Worm (Caenorhabditis elegans) whole organism, L4/young adult: ENCODE measurements around the gene ech-6.

Experiments
- W03F9.2 ChIP-seq: fragments of 150-350 bp; optimal IDR thresholded peaks from 2 replicates; lab custom pipeline; 2014; ENCODE audit warnings: missing biosample characterization, missing genetic modification characterization
- dao-5 ChIP-seq: sonication (generic microtip); optimal IDR thresholded peaks from 2 replicates; lab custom pipeline; 2016; ENCODE audit warnings: missing genotype, missing genetic modification characterization, moderate library complexity, missing compliant biosample characterization
- him-1 ChIP-seq: sonication (generic microtip); optimal IDR thresholded peaks from 2 replicates; lab custom pipeline; 2016; ENCODE audit warnings: missing genotype, missing genetic modification reagents, missing genetic modification characterization, missing compliant biosample characterization

ech-6 gene

DNA sequence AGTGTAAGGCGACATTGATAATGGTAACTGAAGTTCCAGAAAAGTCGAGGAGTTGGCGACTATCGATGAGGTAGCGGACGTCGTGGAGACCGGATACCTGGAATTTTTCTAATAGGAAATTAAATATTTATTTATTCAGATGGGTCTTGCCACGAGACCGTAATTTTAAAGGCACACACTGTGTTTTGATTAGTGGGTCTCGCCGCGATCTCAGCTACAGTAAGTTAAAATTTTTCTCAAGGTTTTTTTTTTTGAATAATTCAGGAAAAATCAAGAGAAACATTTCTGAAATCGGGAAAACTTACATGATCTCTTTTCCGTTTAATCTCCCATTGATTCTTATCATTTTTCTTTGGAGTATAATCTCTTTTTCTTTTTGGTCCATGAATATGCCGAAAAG lies 26.4 kb upstream of the ech-6 start:
- no peak for TF ChIP-seq dao-5 (tag; lab: Kevin White, UChicago)
- no peak for TF ChIP-seq him-1 (tag; lab: Kevin White, UChicago)
- TF ChIP-seq W03F9.2 (tag; lab: Kevin White, UChicago) = no peak

DNA sequence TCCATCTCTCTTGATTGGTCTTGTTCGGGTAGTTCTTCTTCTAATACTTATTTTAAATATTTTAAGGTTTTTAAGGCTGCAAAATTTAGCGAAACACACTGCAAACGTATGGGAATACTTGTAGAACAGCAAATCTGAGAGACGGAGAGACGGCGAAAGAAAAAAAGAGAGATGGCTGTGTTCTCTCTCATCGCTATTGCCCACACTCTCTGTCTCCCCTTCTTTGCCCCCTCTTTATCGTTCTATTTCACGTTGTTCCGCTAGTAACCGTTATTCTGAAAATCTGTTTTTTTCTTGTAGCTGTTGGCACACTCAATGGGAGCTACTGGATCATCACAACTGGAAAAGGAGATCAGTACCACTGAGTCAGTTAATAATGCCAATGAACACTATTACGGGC lies 23.6 kb upstream of the ech-6 start, which contains the start of gene usp-46:
Gene usp-46, plus strand, starts transcription at position 301 of the 400 bp plus-strand sequence.
- TF ChIP-seq dao-5 (tag; lab: Kevin White, UChicago) = no peak
- TF ChIP-seq him-1 (tag; lab: Kevin White, UChicago) = no peak

DNA sequence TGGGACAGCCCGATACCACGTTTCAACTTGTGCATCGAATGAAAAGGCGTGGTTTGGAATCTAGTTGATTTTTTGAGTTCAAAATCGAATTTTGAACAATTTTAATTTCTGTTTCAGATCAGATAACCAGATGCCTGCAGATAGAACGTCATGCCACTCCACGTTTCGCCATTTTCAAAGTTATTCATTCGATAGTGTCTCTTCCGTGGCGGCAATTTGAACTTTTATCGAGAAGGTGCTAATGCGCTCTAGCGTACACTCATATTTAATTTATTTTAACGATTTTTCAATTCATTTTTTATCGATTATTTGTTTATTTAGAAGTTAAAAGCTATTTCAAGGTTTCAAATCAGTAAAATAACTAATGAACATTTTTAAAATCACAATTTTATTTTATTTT lies 23.2 kb upstream of the ech-6 start:
- no peak for TF ChIP-seq W03F9.2 (tag; lab: Kevin White, UChicago)
- TF ChIP-seq him-1 (tag; lab: Kevin White, UChicago) = no peak
- TF ChIP-seq dao-5 (tag; lab: Kevin White, UChicago) = no peak

DNA sequence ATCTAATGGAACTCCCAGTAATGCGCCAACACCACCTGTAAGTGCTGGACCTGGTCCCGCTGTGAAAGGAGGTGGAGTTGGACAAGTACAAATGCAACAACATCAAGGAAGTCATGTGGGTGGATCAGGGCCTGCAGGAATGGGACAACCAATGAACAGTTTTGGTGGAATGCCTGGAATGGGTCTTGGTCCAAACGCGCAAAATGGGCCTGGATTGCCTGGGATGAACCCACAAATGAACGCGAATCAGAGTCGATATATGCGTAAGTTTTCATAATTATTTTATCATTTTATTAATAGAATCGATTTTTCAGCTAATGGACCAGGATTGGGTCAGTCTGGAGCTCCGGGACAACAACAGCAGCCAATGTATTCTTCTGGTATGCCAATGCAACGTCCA lies 19.7 kb upstream of the ech-6 start:
- TF ChIP-seq dao-5 (tag; lab: Kevin White, UChicago) (no peak), W03F9.2 (tag; lab: Kevin White, UChicago) (no peak), him-1 (tag; lab: Kevin White, UChicago) (no peak)

DNA sequence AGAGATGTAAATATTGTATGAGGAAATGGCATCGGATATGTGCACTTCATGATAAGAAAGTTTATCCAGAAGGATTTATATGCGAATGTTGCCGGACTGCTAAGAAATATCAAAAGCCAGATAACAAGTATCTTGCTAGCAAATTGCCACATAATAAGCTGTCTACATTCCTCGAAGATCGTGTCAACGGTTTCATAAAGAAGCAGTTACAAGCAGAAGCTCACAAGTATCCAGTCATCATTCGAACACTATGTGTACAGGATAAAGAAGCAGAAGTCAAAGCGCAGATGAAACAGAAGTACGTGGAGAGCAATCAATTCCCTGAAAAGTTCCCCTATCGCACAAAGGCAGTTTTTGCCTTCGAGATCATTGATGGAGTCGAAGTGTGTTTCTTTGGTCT lies 17.9 kb upstream of the ech-6 start:
- no peak for TF ChIP-seq him-1 (tag; lab: Kevin White, UChicago)
- TF ChIP-seq dao-5 (tag; lab: Kevin White, UChicago) = no peak
- no peak for TF ChIP-seq W03F9.2 (tag; lab: Kevin White, UChicago)

DNA sequence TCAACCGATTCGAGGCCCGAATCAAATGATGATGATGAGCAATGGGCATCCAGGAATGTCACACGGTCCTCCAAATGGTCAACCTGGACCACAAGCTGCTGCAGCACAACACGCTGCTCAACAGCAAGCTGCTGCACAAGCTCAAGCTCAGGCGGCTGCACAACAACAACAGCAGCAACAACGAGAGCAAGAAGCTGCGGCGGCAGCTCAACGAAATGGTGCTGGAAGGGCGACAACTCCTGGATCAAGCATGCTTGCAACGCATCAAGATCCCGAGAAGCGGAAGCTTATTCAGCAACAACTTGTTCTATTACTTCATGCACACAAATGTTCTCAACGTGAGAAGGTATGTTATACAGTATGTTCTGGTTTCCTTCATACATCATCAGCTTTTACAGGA lies 15.3 kb upstream of the ech-6 start:
- TF ChIP-seq him-1 (tag; lab: Kevin White, UChicago) = no peak

DNA sequence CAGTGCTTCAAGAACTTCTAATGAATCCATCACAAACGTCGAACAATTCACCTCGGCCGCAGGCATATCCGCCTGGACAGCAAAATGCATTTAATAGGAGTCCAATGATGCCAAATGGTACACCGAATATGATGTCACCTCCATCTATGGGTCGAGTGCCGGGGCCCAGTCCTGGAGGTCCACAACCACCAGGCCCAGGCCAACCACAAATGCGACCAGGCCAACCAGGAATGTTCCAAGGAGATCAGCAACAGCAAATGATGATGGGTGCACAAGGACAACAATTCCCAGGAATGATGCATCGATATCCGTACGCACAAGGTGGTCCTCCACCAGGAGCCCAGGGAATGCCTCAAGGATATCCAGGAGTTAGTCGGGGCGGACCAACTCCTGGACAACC lies 14.4 kb upstream of the ech-6 start:
- TF ChIP-seq dao-5 (tag; lab: Kevin White, UChicago) = no peak
- TF ChIP-seq him-1 (tag; lab: Kevin White, UChicago) = no peak

DNA sequence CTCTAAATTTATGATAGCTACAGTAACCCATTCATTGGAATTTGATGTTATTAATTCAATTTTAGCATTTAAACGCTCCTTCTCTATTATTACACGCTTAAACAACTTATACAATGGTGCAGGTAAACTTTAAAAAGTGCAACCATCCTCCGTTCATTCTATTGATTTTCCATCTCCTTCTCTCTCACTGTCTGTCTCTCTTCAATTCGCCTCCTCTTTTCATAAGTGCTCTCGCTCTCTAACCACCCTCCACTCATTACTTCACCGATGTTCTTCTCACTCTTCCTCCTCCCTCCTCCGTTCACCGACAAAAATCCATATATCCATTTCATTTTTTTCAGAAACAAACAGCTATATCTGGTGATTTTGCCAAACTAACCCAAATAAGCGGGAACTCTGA lies 13.5 kb upstream of the ech-6 start, which contains the start of gene cbp-1:
Gene cbp-1, plus strand, starts transcription at position 335 of the 400 bp plus-strand sequence.
- TF ChIP-seq dao-5 (tag; lab: Kevin White, UChicago) = no peak
- no peak for TF ChIP-seq him-1 (tag; lab: Kevin White, UChicago)
- no peak for TF ChIP-seq W03F9.2 (tag; lab: Kevin White, UChicago)

DNA sequence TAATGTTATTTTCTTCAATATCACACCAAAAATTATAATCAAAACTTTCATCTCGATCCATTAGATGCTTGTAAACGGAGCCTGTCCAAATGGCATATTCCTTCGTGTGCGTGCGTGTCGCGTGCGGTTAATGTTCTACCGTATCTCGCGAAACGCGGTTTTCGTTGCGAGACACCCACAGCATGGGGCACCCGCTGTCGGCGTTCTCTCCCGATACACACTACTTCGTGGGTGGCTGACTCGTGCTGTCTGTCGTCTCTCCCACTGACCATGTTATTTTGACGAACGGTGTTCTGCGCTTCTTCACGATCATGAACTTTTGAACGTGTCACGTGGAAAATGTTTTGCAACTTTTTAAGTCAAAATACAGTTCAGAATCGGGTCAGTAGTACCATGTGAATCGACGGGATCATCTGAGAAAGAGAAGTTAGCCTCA lies 12.8 kb upstream of the ech-6 start:
- TF ChIP-seq him-1 (tag; lab: Kevin White, UChicago) (peak; percentile 89), dao-5 (tag; lab: Kevin White, UChicago) (peak; percentile 40), W03F9.2 (tag; lab: Kevin White, UChicago) (peak; percentile 93)

DNA sequence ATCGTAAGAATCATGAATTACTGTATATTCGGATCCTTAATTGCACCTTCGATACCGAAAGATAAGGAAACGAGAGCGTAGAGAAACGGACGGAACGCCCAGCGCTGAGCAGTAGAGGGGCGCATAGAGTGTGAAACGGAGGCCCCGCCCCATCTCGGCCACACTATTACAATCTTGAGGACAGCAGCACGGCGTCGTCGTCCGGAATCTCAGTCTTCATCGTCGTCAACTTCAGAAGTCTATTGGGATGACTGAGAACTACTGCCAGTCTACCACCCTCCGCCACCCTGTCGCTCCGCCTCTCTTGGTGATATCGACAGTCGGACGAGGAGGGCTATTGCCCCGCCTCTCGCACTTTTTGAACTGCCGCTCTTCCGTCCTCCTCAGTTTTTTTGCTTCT lies 12.0 kb upstream of the ech-6 start:
- TF ChIP-seq him-1 (tag; lab: Kevin White, UChicago) (no peak), dao-5 (tag; lab: Kevin White, UChicago) (no peak), W03F9.2 (tag; lab: Kevin White, UChicago) (no peak)

DNA sequence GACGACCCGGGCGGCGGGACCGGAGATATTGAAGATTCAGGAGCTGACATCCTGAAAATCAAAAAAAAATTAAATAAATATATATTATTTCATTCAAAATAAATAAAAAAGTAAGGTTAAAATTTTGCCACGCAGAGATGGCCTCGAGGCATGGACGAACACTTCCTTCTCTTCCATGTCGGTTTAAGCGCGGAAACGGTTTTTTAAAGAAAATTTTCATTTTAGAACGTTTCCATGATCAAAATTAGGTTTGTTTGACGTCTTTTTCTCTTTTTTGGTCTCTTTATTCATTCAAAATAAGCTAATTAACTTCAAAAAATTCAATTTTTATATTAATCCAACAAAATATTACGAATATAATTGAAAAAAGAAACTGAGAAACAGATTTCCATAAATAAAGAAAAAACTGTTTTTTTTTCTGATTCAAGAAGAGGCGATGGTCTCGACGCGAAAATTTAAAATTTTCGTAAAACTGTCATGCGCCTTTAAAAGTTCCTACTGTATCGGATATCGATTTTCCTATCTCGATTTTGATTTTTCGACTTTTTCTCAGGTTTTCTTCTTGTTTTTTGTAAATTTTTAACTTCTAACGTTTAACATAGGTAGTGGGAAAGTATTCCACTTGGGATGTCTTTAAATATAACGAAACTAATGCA lies 9.5 kb upstream of the ech-6 start, which contains the start of gene gcc-2:
Gene gcc-2, minus strand, starts transcription at position 51 of the 656 bp plus-strand sequence.
- TF ChIP-seq him-1 (tag; lab: Kevin White, UChicago) = no peak
- TF ChIP-seq W03F9.2 (tag; lab: Kevin White, UChicago) = peak; percentile 29
- TF ChIP-seq dao-5 (tag; lab: Kevin White, UChicago) = no peak

DNA sequence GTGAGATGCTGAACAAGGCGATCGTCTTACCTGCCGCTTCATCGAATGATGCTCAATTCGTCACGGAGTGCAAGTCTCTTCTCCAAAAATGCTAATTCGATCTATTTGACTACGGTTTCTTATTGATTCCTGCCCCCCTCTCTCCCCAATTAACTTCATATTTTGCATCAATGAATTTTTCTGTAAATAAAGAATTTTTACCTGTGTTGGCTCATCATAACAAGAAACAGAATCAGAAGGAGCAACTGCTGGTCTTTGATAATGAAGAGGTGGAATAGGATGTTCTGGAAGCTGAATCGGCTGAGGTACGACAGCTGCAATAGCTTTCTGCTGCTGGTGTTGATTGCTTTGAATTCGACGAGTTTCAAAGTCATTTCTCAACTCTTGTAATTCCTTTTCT lies 7.5 kb upstream of the ech-6 start:
- TF ChIP-seq W03F9.2 (tag; lab: Kevin White, UChicago) = no peak
- no peak for TF ChIP-seq him-1 (tag; lab: Kevin White, UChicago)
- no peak for TF ChIP-seq dao-5 (tag; lab: Kevin White, UChicago)

DNA sequence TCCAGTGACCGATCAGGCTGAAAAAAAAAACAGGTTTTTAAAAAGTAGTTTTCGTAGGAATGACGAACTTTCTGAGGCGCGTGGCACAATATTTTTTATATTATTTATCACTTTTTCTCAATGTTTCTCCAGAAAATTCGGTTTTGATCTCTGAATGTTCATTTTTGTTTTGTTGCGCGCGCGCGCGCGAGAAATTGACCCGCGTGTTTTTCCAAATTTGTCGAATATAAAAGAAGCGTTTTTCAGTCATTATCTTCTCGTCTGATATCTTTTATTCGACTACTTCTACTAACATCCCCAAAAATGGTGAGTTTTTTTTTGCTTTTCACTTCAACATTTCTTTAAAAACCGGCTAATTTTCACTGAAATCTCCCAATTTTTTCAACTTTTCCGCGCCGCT lies 6.2 kb upstream of the ech-6 start, which contains the start of gene rmd-1:
Gene rmd-1, plus strand, starts transcription at position 247 of the 400 bp plus-strand sequence.
- TF ChIP-seq him-1 (tag; lab: Kevin White, UChicago) = no peak
- TF ChIP-seq W03F9.2 (tag; lab: Kevin White, UChicago) = no peak
- no peak for TF ChIP-seq dao-5 (tag; lab: Kevin White, UChicago)

DNA sequence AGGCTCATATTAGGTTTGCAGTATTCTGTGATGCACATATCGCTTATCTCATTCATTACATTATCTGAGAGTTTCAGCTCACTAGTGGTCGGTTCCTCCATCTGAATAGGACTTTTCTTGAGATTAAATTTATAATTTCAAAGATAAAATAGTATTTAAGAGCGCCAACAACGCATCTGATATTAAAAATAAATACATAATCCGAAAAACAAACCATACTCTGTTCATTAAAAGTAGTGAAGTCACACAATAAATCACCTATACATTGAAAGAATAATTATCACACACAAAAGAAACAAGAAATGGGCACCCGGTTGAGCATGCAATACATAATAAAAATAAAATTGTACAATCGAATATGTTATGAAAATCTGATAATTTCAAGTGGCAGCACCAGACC lies 4.7 kb upstream of the ech-6 start, which contains the start of gene vps-53:
Gene vps-53, minus strand, starts transcription at position 101 of the 400 bp plus-strand sequence.
- no peak for TF ChIP-seq him-1 (tag; lab: Kevin White, UChicago)
- TF ChIP-seq W03F9.2 (tag; lab: Kevin White, UChicago) = no peak
- TF ChIP-seq dao-5 (tag; lab: Kevin White, UChicago) = no peak
